Worm (Caenorhabditis elegans): Measurements from ENCODE around the gene cest-9.1.

DNA sequence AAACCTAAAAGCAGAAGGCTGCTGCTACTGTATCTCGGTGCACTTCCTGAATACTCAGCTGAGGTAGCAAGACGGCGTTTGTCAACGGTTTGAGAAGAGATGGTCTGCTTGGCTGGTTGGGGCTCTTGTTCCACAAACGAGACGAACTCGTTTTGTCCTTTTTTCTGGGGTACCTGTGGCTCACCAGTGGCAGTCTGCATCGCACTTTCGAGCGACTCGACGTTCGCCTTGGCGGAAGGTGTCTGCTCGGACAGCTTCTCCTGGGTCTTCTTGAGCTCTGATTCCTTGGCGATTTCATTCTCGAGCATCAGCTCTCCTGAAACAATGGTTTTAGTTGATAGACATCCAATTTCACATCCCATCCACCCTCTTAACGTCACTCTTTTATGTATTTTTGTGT, 24.5 kb upstream of the cest-9.1 start:
- no peak for TF ChIP-seq ztf-11 (tag; optimal IDR thresholded peaks at IDR 0.05)
- no peak for TF ChIP-seq unc-39 (tag; optimal IDR thresholded peaks at IDR 0.05)
- no peak for TF ChIP-seq nhr-2 (tag; optimal IDR thresholded peaks at IDR 0.05)
- TF ChIP-seq bed-3 (GFP tag; optimal IDR thresholded peaks at IDR 0.05) = no peak
- TF ChIP-seq mep-1 (tag; optimal IDR thresholded peaks at IDR 0.05) = no peak
- TF ChIP-seq nhr-28 (tag; optimal IDR thresholded peaks at IDR 0.05) = no peak
- no peak for TF ChIP-seq pha-4 (tag; optimal IDR thresholded peaks at IDR 0.05)
- TF ChIP-seq sem-2 (GFP tag; optimal IDR thresholded peaks at IDR 0.05) = no peak
- TF ChIP-seq unc-62 (GFP tag; optimal IDR thresholded peaks at IDR 0.05) = no peak
- no peak for TF ChIP-seq mls-2 (tag; optimal IDR thresholded peaks at IDR 0.05)
- TF ChIP-seq nhr-12 (tag; optimal IDR thresholded peaks at IDR 0.05) = no peak
- TF ChIP-seq nhr-237 (tag; optimal IDR thresholded peaks at IDR 0.05) = no peak
